Worm (Caenorhabditis elegans): ENCODE measurements around the gene Y11D7A.5.

- TF ChIP-seq him-1 (tag; optimal IDR thresholded peaks at IDR 0.05), result no peak
- TF ChIP-seq W03F9.2 (tag; optimal IDR thresholded peaks at IDR 0.05), result no peak
- no peak for TF ChIP-seq dao-5 (tag; optimal IDR thresholded peaks at IDR 0.05)
Measured at ce11 chrIV:9274008-9274529, 28.7 kb upstream of the Y11D7A.5 start, which contains the start of gene nmy-3.
